Fruit fly (Drosophila melanogaster) whole organism, adult: ENCODE data around the gene Prosbeta2R2.

ENCODE experiments used
- CG11617 ChIP-seq: fragments of 200-800 bp; sonication (Bioruptor generic); optimal IDR thresholded peaks from 2 replicates; lab custom pipeline; 2017; ENCODE audit warnings: mild to moderate bottlenecking, missing biosample characterization, missing genetic modification reagents, missing genetic modification characterization
- CG12768 ChIP-seq: fragments of 200-800 bp; sonication (Bioruptor generic); optimal IDR thresholded peaks from 2 replicates; lab custom pipeline; 2017; ENCODE audit warnings: missing biosample characterization, missing genetic modification characterization, mild to moderate bottlenecking, moderate library complexity, missing genetic modification reagents
- CG14711 ChIP-seq: fragments of 200-800 bp; sonication (Bioruptor generic); optimal IDR thresholded peaks from 2 replicates; lab custom pipeline; 2018; ENCODE audit warnings: missing biosample characterization, mild to moderate bottlenecking, missing genetic modification characterization, moderate library complexity
- CG1620 ChIP-seq: fragments of 200-800 bp; sonication (Bioruptor generic); optimal IDR thresholded peaks from 2 replicates; lab custom pipeline; 2016; ENCODE audit warnings: missing biosample characterization, missing genetic modification characterization
- CG33017 ChIP-seq: fragments of 200-800 bp; sonication (Bioruptor generic); optimal IDR thresholded peaks from 2 replicates; lab custom pipeline; 2018; ENCODE audit warnings: missing biosample characterization, mild to moderate bottlenecking, missing genetic modification characterization, moderate library complexity
- CG5204 ChIP-seq: fragments of 200-800 bp; sonication (Bioruptor generic); optimal IDR thresholded peaks from 2 replicates; lab custom pipeline; 2016; ENCODE audit warnings: missing biosample characterization, missing genetic modification characterization
- CG7045 ChIP-seq: fragments of 200-800 bp; sonication (Bioruptor generic); optimal IDR thresholded peaks from 2 replicates; lab custom pipeline; 2017; ENCODE audit warnings: missing biosample characterization, mild to moderate bottlenecking, missing genetic modification characterization
- CG7101 ChIP-seq: fragments of 200-800 bp; sonication (Bioruptor generic); optimal IDR thresholded peaks from 2 replicates; lab custom pipeline; 2018; ENCODE audit warnings: missing biosample characterization, mild to moderate bottlenecking, missing genetic modification characterization, moderate library complexity
- Clk ChIP-seq: fragments of 200-800 bp; sonication (Bioruptor generic); optimal IDR thresholded peaks from 2 replicates; lab custom pipeline; 2017; ENCODE audit warnings: missing biosample characterization, missing genetic modification characterization
- Crg-1 ChIP-seq: fragments of 200-800 bp; sonication (Bioruptor generic); optimal IDR thresholded peaks from 2 replicates; lab custom pipeline; 2016; ENCODE audit warnings: missing biosample characterization, missing genetic modification characterization
- Hr96 ChIP-seq: fragments of 200-800 bp; sonication (Bioruptor generic); optimal IDR thresholded peaks from 2 replicates; lab custom pipeline; 2016; ENCODE audit warnings: missing biosample characterization, missing genetic modification characterization
- Mnt ChIP-seq: fragments of 200-800 bp; sonication (Bioruptor generic); optimal IDR thresholded peaks from 2 replicates; lab custom pipeline; 2016; ENCODE audit warnings: missing biosample characterization, mild to moderate bottlenecking, missing genetic modification characterization
- bab1 ChIP-seq: fragments of 200-800 bp; sonication (Bioruptor generic); optimal IDR thresholded peaks from 3 replicates; lab custom pipeline; 2019; ENCODE audit warnings: missing biosample characterization, mild to moderate bottlenecking, missing genetic modification characterization, moderate library complexity
- cic ChIP-seq: fragments of 200-800 bp; sonication (Bioruptor generic); optimal IDR thresholded peaks from 2 replicates; lab custom pipeline; 2017; ENCODE audit warnings: missing biosample characterization, mild to moderate bottlenecking, missing genetic modification characterization, moderate library complexity
- cnc ChIP-seq, 2 experiments: fragments of >200 bp; optimal IDR thresholded peaks; 2 replicates each; lab custom pipeline; 2017
- kay ChIP-seq: fragments of 200-800 bp; sonication (Bioruptor generic); peaks from one replicate; lab custom pipeline; 2016; ENCODE audit warnings: missing biosample characterization, missing genetic modification characterization, borderline replicate concordance
- ovo ChIP-seq: fragments of 200-800 bp; sonication (Bioruptor generic); optimal IDR thresholded peaks from 2 replicates; lab custom pipeline; 2016; ENCODE audit warnings: missing biosample characterization, missing genetic modification characterization
- pad ChIP-seq: fragments of 200-800 bp; sonication (Bioruptor generic); optimal IDR thresholded peaks from 3 replicates; lab custom pipeline; 2017; ENCODE audit warnings: missing biosample characterization, missing genetic modification characterization, mild to moderate bottlenecking, moderate library complexity, missing genetic modification reagents
- tj ChIP-seq: fragments of 200-800 bp; sonication (Bioruptor generic); optimal IDR thresholded peaks from 3 replicates; lab custom pipeline; 2017; ENCODE audit warnings: missing biosample characterization, mild to moderate bottlenecking, missing genetic modification characterization, moderate library complexity
- toe ChIP-seq: fragments of 200-800 bp; sonication (Bioruptor generic); optimal IDR thresholded peaks from 2 replicates; lab custom pipeline; 2016; ENCODE audit warnings: missing biosample characterization, missing genetic modification characterization

Prosbeta2R2 gene

DNA sequence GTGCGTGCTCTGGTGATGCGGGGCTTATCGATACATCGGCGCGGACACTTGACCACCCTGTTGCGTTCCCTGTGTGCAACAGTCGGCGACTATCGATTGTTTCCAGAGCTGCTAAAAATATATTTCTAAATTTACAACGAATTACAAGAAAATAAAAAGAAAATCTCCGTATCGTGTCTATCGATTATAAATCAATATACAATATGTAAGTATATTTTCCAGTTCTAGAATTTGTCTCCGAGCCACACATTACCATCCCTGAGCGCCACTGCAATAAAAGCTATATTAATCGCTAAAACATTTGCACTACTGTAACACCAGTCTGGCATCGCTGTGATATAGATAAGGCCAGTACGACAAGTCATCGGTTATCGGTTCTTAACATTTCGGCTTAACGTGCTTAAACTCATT is 12.9 kb upstream of the Prosbeta2R2 start, which contains the start of the genes Kat60 and Mms19:
Gene Kat60 (minus strand): TSS at position 13 of the 411 bp plus-strand sequence.
Gene Mms19 (plus strand): TSS at position 347 of the 411 bp plus-strand sequence.
- TF ChIP-seq cnc (optimal IDR thresholded peaks at IDR 0.05; lab: Kevin White, UChicago) (no peak), ovo (GFP tag; lab: Kevin White, UChicago) (peak; percentile 62), bab1 (peak; percentile 32), cic (GFP tag; lab: Kevin White, UChicago) (no peak), pad (peak; percentile 58), CG7045 (GFP tag; lab: Kevin White, UChicago) (peak; percentile 64), CG12768 (GFP tag; lab: Kevin White, UChicago) (peak; percentile 43), Crg-1 (GFP tag; lab: Kevin White, UChicago) (peak; percentile 17), CG14711 (tag; lab: Kevin White, UChicago) (peak; percentile 91), CG7101 (tag; lab: Kevin White, UChicago) (peak; percentile 61), Mnt (GFP tag; lab: Kevin White, UChicago) (peak; percentile 80), tj (GFP tag; lab: Kevin White, UChicago) (peak; percentile 76), toe (GFP tag; lab: Kevin White, UChicago) (peak; percentile 93), kay (GFP tag; lab: Kevin White, UChicago) (no peak), Clk (GFP tag; lab: Kevin White, UChicago) (peak; percentile 59), CG11617 (GFP tag; lab: Kevin White, UChicago) (peak; percentile 56), CG5204 (GFP tag; lab: Kevin White, UChicago) (no peak), CG1620 (GFP tag; lab: Kevin White, UChicago) (peak; percentile 86), Hr96 (GFP tag; lab: Kevin White, UChicago) (no peak), CG33017 (tag; lab: Kevin White, UChicago) (peak; percentile 44)

DNA sequence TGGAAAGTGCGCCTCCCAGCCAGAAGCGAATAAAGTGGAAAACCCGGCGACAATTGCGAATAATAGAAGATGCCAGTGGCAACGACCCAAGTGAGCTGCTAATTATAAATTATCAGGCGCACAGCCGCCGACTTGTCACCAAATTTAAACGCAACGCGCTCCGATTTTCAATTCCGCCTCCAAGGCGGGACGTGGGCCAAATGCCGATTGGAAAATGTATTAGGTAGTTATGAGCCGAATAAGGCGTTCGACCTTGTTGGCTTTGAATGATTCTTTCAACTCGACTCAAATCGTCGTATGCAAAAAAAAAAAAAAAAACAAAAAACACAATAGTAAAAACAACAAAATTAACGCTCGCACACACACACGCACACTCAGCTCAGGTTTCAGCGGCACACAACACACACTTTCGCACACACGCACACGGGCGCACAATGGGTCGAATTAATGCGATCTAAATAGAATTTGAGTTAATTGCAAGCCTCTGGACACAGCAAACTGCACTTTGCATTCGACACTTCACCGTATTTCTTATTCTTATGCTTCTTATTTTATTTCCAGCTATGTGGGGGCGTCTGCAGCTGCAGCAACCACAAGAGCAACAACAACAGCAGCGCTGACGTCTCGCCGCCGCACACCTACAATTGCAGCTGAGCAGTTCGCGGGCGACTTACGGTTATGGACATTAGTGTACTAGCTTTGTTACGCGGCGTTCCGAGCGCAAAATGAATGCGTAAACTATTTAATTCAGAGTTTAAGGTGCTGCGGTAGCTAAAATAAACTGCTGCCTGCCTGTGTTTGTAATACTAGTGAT is 12.3 kb upstream of the Prosbeta2R2 start:
- no peak for TF ChIP-seq Clk (GFP tag; lab: Kevin White, UChicago)
- peak; percentile 3 for TF ChIP-seq CG12768 (GFP tag; lab: Kevin White, UChicago)
- TF ChIP-seq tj (GFP tag; lab: Kevin White, UChicago): peak; percentile 86

DNA sequence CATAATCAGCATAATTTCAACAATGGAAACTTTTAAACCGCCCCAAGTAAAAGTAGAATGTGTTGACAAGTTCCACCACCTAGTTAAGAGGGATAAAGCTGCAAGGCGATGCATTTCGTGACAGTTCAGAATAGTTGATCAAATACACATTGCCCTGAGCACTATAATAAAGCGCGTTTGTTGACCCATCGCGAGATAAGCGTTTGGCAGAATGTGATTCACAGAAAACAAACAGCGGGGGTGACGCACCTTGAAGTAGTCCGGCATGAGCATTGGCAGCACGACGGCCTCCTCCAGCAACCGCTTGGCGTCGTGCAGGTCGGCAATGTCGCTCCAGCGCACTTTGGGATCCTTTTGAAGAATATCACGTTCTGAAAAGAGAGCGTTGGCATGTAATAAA is 10.1 kb upstream of the Prosbeta2R2 start:
- TF ChIP-seq Clk (GFP tag; lab: Kevin White, UChicago) (no peak), CG12768 (GFP tag; lab: Kevin White, UChicago) (peak; percentile 6), pad (no peak), CG7045 (GFP tag; lab: Kevin White, UChicago) (peak; percentile 15), CG5204 (GFP tag; lab: Kevin White, UChicago) (no peak), CG33017 (tag; lab: Kevin White, UChicago) (no peak), cic (GFP tag; lab: Kevin White, UChicago) (peak; percentile 54), CG11617 (GFP tag; lab: Kevin White, UChicago) (no peak), kay (GFP tag; lab: Kevin White, UChicago) (no peak), Crg-1 (GFP tag; lab: Kevin White, UChicago) (no peak)

DNA sequence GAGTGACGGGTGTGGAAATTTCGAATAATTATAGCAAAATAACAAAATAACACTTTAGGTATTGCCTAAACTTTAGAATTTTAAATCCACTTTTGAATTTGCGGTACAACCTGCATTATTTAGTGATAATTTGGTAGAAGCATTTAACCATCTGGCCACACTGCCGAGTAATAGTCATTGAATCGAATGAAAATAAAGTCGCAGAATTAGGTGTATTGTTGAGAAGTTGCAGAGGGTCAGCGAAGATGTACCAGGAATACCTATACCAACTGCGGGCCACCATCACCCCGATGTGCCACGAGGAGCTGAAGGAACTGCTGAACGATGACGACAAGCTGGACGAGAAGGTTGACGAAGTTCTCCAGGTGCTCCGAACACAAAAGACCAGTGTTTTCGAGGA is 6.7 kb upstream of the Prosbeta2R2 start, which contains the start of gene Vps37B:
Gene Vps37B (plus strand): TSS at position 134 of the 400 bp plus-strand sequence.
- TF ChIP-seq tj (GFP tag; lab: Kevin White, UChicago): no peak
- no peak for TF ChIP-seq CG33017 (tag; lab: Kevin White, UChicago)
- no peak for TF ChIP-seq bab1
- no peak for TF ChIP-seq pad
- no peak for TF ChIP-seq Mnt (GFP tag; lab: Kevin White, UChicago)
- no peak for TF ChIP-seq toe (GFP tag; lab: Kevin White, UChicago)
- TF ChIP-seq CG7045 (GFP tag; lab: Kevin White, UChicago): no peak
- no peak for TF ChIP-seq cic (GFP tag; lab: Kevin White, UChicago)
- no peak for TF ChIP-seq kay (GFP tag; lab: Kevin White, UChicago)
- TF ChIP-seq cnc (optimal IDR thresholded peaks at IDR 0.05; lab: Kevin White, UChicago): no peak
- no peak for TF ChIP-seq Hr96 (GFP tag; lab: Kevin White, UChicago)
- TF ChIP-seq ovo (GFP tag; lab: Kevin White, UChicago): no peak
- TF ChIP-seq CG1620 (GFP tag; lab: Kevin White, UChicago): no peak
- no peak for TF ChIP-seq CG14711 (tag; lab: Kevin White, UChicago)
- no peak for TF ChIP-seq Crg-1 (GFP tag; lab: Kevin White, UChicago)
- no peak for TF ChIP-seq CG12768 (GFP tag; lab: Kevin White, UChicago)

DNA sequence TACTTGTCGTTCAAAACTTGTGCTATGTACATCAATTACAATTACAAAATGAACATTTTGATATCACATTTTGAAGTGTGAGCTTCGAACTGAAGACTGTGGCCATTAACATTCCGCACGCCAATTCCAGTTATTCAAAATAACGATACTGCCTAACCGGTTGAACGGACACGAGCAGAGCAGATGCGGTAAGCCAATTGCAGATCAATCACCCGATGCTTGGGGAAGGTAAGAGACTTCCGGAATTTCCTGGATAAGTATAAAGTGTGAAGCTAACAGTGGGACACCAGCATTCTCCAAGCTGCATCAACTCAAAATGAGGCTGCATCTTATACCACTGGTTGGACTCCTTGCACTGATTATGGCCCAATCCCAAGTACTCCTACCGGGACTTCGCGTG is 4.5 kb upstream of the Prosbeta2R2 start, which contains the start of gene CG14664:
Gene CG14664 (plus strand): TSS at position 301 of the 400 bp plus-strand sequence.
- TF ChIP-seq pad (no peak), CG12768 (GFP tag; lab: Kevin White, UChicago) (no peak), Clk (GFP tag; lab: Kevin White, UChicago) (no peak), toe (GFP tag; lab: Kevin White, UChicago) (no peak), tj (GFP tag; lab: Kevin White, UChicago) (no peak), CG14711 (tag; lab: Kevin White, UChicago) (no peak), bab1 (no peak), CG1620 (GFP tag; lab: Kevin White, UChicago) (no peak), CG11617 (GFP tag; lab: Kevin White, UChicago) (no peak), Crg-1 (GFP tag; lab: Kevin White, UChicago) (no peak), Hr96 (GFP tag; lab: Kevin White, UChicago) (no peak), CG33017 (tag; lab: Kevin White, UChicago) (no peak)
